Worm (Caenorhabditis elegans) whole organism, L4 larva: ENCODE measurements around the gene gna-1.

Experiments
- T20F7.1 ChIP-seq: fragments of 200-800 bp; sonication (Bioruptor generic); optimal IDR thresholded peaks from 2 replicates; lab custom pipeline; 2018; ENCODE audit warnings: mild to moderate bottlenecking, missing genetic modification characterization, missing compliant biosample characterization
- Y105C5A.15 ChIP-seq: fragments of 200-800 bp; sonication (Bioruptor generic); IDR thresholded peaks from 2 replicates; pipeline ENCODE4 v1.3.6; 2022; ENCODE audit warnings: missing genetic modification characterization, missing compliant biosample characterization
- Y48G9A.11 ChIP-seq: fragments of 200-800 bp; sonication (Bioruptor generic); IDR thresholded peaks from 2 replicates; pipeline ENCODE4 v1.3.6; 2022; ENCODE audit warnings: missing genetic modification reagents, missing genetic modification characterization, missing compliant biosample characterization
- Y5F2A.4 ChIP-seq: fragments of 200-800 bp; sonication (Bioruptor generic); optimal IDR thresholded peaks from 2 replicates; lab custom pipeline; 2018; ENCODE audit warnings: mild to moderate bottlenecking, missing genetic modification characterization, missing compliant biosample characterization
- aha-1 ChIP-seq: fragments of 150-350 bp; peaks from one replicate; lab custom pipeline; 2014; ENCODE audit warnings: missing biosample characterization, missing genetic modification characterization
- arid-1 ChIP-seq: fragments of 200-800 bp; sonication (Bioruptor generic); conservative IDR thresholded peaks from 2 replicates; pipeline ENCODE4 v1.3.6; 2022; ENCODE audit warnings: missing genetic modification reagents, missing genetic modification characterization, missing compliant biosample characterization
- ces-1 ChIP-seq: fragments of 150-350 bp; sonication (generic microtip); optimal IDR thresholded peaks from 4 replicates; lab custom pipeline; 2014; ENCODE audit warnings: missing biosample characterization, missing genetic modification reagents, missing genetic modification characterization
- daf-16 ChIP-seq, 3 experiments: sonication (generic microtip); optimal IDR thresholded peaks; 2 replicates each; lab custom pipeline; 2016 to 2017; ENCODE audit warnings: missing genetic modification characterization in 3 of 3, missing genetic modification reagents in 3 of 3, mild to moderate bottlenecking in 2 of 3, missing compliant biosample characterization in 2 of 3, missing biosample characterization in 1 of 3, moderate library complexity in 1 of 3
- daf-19 ChIP-seq: fragments of 200-800 bp; sonication (Bioruptor generic); conservative IDR thresholded peaks from 2 replicates; pipeline ENCODE4 v1.3.6; 2022; ENCODE audit warnings: missing genetic modification characterization, missing compliant biosample characterization
- dmd-6 ChIP-seq: fragments of 200-800 bp; sonication (Bioruptor generic); IDR thresholded peaks from 2 replicates; pipeline ENCODE4 v1.3.6; 2022; ENCODE audit warnings: missing genetic modification reagents, missing genetic modification characterization, missing compliant biosample characterization
- dpl-1 ChIP-seq: fragments of 150-350 bp; optimal IDR thresholded peaks from 2 replicates; lab custom pipeline; 2014; ENCODE audit warnings: missing biosample characterization, missing genetic modification reagents, missing genetic modification characterization
- dve-1 ChIP-seq: sonication (generic microtip); optimal IDR thresholded peaks from 2 replicates; lab custom pipeline; 2017; ENCODE audit warnings: antibody characterized with exemption, mild to moderate bottlenecking, missing genetic modification characterization, missing compliant biosample characterization; ENCODE audit not compliant: insufficient read depth
- egl-27 ChIP-seq: sonication (generic microtip); optimal IDR thresholded peaks from 3 replicates; lab custom pipeline; 2017; ENCODE audit warnings: missing biosample characterization, missing genetic modification reagents, missing genetic modification characterization
- egl-43 ChIP-seq: fragments of 200-800 bp; sonication (Bioruptor generic); IDR thresholded peaks from 2 replicates; pipeline ENCODE4 v1.3.6; 2022; ENCODE audit warnings: missing genetic modification reagents, missing genetic modification characterization, missing compliant biosample characterization
- fkh-10 ChIP-seq: fragments of 150-350 bp; optimal IDR thresholded peaks from 2 replicates; lab custom pipeline; 2014; ENCODE audit warnings: missing biosample characterization, missing genetic modification reagents, missing genetic modification characterization
- hif-1 ChIP-seq, 2 experiments: sonication (generic microtip); optimal IDR thresholded peaks; 2 replicates each; lab custom pipeline; 2016 to 2017; ENCODE audit warnings: missing compliant biosample characterization in 2 of 2, missing genetic modification characterization in 2 of 2, missing genetic modification reagents in 2 of 2, missing genotype in 2 of 2, mild to moderate bottlenecking in 1 of 2
- hlh-11 ChIP-seq: fragments of 200-800 bp; sonication (Bioruptor generic); optimal IDR thresholded peaks from 2 replicates; lab custom pipeline; 2018; ENCODE audit warnings: mild to moderate bottlenecking, missing genetic modification characterization, missing compliant biosample characterization
- hlh-30 ChIP-seq: sonication (generic microtip); optimal IDR thresholded peaks from 2 replicates; lab custom pipeline; 2017; ENCODE audit warnings: antibody characterized with exemption, mild to moderate bottlenecking, missing genetic modification characterization, missing compliant biosample characterization; ENCODE audit not compliant: insufficient read depth
- hmg-1.1 ChIP-seq: fragments of 200-800 bp; sonication (Bioruptor generic); IDR thresholded peaks from 2 replicates; pipeline ENCODE4 v1.3.6; 2022; ENCODE audit warnings: missing genetic modification reagents, missing genetic modification characterization, missing compliant biosample characterization
- lin-1 ChIP-seq: fragments of 200-800 bp; sonication (Bioruptor generic); IDR thresholded peaks from 2 replicates; pipeline ENCODE4 v1.3.6; 2022; ENCODE audit warnings: missing genetic modification reagents, missing genetic modification characterization, missing compliant biosample characterization
- lin-13 ChIP-seq: fragments of 150-350 bp; optimal IDR thresholded peaks from 2 replicates; lab custom pipeline; 2014; ENCODE audit warnings: missing biosample characterization, missing genetic modification reagents, missing genetic modification characterization
- lin-38 ChIP-seq: fragments of 200-800 bp; sonication (Bioruptor generic); IDR thresholded peaks from 2 replicates; pipeline ENCODE4 v1.3.6; 2022; ENCODE audit warnings: missing genetic modification reagents, missing genetic modification characterization, missing compliant biosample characterization
- lsy-2 ChIP-seq, 2 experiments: fragments of 150-350 bp in 1 of 2; sonication (generic microtip) in 1 of 2; optimal IDR thresholded peaks; 2 replicates each; lab custom pipeline; 2014 to 2017; ENCODE audit warnings: missing biosample characterization in 2 of 2, missing genetic modification characterization in 2 of 2
- mdl-1 ChIP-seq, 2 experiments: fragments of 150-350 bp in 1 of 2; sonication (generic microtip) in 1 of 2; optimal IDR thresholded peaks; 2 replicates each; lab custom pipeline; 2014 to 2017; ENCODE audit warnings: missing biosample characterization in 2 of 2, missing genetic modification characterization in 2 of 2
- mdt-29 ChIP-seq: fragments of 200-800 bp; sonication (Bioruptor generic); IDR thresholded peaks from 2 replicates; pipeline ENCODE4 v1.3.6; 2022; ENCODE audit warnings: missing genetic modification reagents, missing genetic modification characterization, missing compliant biosample characterization
- mep-1 ChIP-seq: fragments of 150-350 bp; sonication (generic microtip); optimal IDR thresholded peaks from 3 replicates; lab custom pipeline; 2014; ENCODE audit warnings: missing biosample characterization, missing genetic modification characterization
- mes-2 ChIP-seq: sonication (generic microtip); optimal IDR thresholded peaks from 2 replicates; lab custom pipeline; 2016; ENCODE audit warnings: missing genotype, mild to moderate bottlenecking, missing genetic modification characterization, missing compliant biosample characterization; ENCODE audit not compliant: poor library complexity, severe bottlenecking
- mxl-3 ChIP-seq: fragments of 200-800 bp; sonication (Bioruptor generic); optimal IDR thresholded peaks from 2 replicates; lab custom pipeline; 2018; ENCODE audit warnings: mild to moderate bottlenecking, missing genetic modification characterization, missing compliant biosample characterization
- nhr-11 ChIP-seq: fragments of 150-350 bp; optimal IDR thresholded peaks from 2 replicates; lab custom pipeline; 2014; ENCODE audit warnings: missing biosample characterization, missing genetic modification characterization
- nhr-25 ChIP-seq: sonication (generic microtip); optimal IDR thresholded peaks from 2 replicates; lab custom pipeline; 2017; ENCODE audit warnings: missing genetic modification characterization, mild to moderate bottlenecking, missing compliant biosample characterization, antibody characterized with exemption, moderate library complexity, borderline replicate concordance; ENCODE audit not compliant: insufficient read depth
- nhr-28 ChIP-seq: fragments of 150-350 bp; optimal IDR thresholded peaks from 2 replicates; lab custom pipeline; 2014; ENCODE audit warnings: missing biosample characterization, missing genetic modification characterization
- nhr-6 ChIP-seq: fragments of 150-350 bp; optimal IDR thresholded peaks from 2 replicates; lab custom pipeline; 2014; ENCODE audit warnings: missing biosample characterization, missing genetic modification characterization
- nhr-77 ChIP-seq: fragments of 150-350 bp; optimal IDR thresholded peaks from 2 replicates; lab custom pipeline; 2014; ENCODE audit warnings: missing biosample characterization, missing genetic modification characterization
- pha-4 ChIP-seq, 2 experiments: fragments of 150-350 bp in 1 of 2; fragments of 200-800 bp in 1 of 2; sonication (Bioruptor generic) in 1 of 2; IDR thresholded peaks in 1 of 2; optimal IDR thresholded peaks in 1 of 2; 2 replicates each; pipeline versions ENCODE4 v1.3.6 to Lab custom; 2014 to 2022; ENCODE audit warnings: missing genetic modification characterization in 2 of 2, missing genetic modification reagents in 2 of 2, missing biosample characterization in 1 of 2, missing compliant biosample characterization in 1 of 2
- pqm-1 ChIP-seq: sonication (generic microtip); optimal IDR thresholded peaks from 2 replicates; lab custom pipeline; 2017; ENCODE audit warnings: missing biosample characterization, missing genetic modification characterization
- rbr-2 ChIP-seq: sonication (generic microtip); optimal IDR thresholded peaks from 2 replicates; lab custom pipeline; 2016; ENCODE audit warnings: missing genotype, missing genetic modification characterization, missing compliant biosample characterization
- spr-1 ChIP-seq: sonication (generic microtip); optimal IDR thresholded peaks from 2 replicates; lab custom pipeline; 2016; ENCODE audit warnings: mild to moderate bottlenecking, missing genetic modification characterization, missing compliant biosample characterization
- unc-130 ChIP-seq: sonication (generic microtip); optimal IDR thresholded peaks from 2 replicates; lab custom pipeline; 2016; ENCODE audit warnings: missing genetic modification reagents, missing genetic modification characterization, missing compliant biosample characterization
- unc-39 ChIP-seq: sonication (generic microtip); optimal IDR thresholded peaks from 2 replicates; lab custom pipeline; 2017; ENCODE audit warnings: missing biosample characterization, missing genetic modification characterization
- unc-62 ChIP-seq, 3 experiments: fragments of 150-350 bp in 1 of 3; sonication (generic microtip); optimal IDR thresholded peaks in 2 of 3; peaks in 1 of 3; 1 replicate in 1 of 3; 2 replicates in 2 of 3; lab custom pipeline; 2014 to 2017; ENCODE audit warnings: missing biosample characterization in 3 of 3, missing genetic modification characterization in 3 of 3, missing genetic modification reagents in 3 of 3, missing genotype in 1 of 3
- ztf-7 ChIP-seq: fragments of 150-350 bp; optimal IDR thresholded peaks from 2 replicates; lab custom pipeline; 2014; ENCODE audit warnings: missing biosample characterization, missing genetic modification characterization

gna-1 gene

ce11 chrV:10361830-10362397 is 42.0 kb upstream of the gna-1 start, which contains the start of gene cash-1:
Gene cash-1 (plus strand): TSS chrV:10362261.
- TF ChIP-seq ces-1 (GFP tag; lab: Kevin White, UChicago): peak; percentile 65
- peak; percentile 80 for TF ChIP-seq dve-1
- TF ChIP-seq Y48G9A.11: no peak
- TF ChIP-seq hif-1 (tag; optimal IDR thresholded peaks at IDR 0.05; lab: Kevin White, UChicago): peak in 1 of 2 experiments; percentile 63
- peak; percentile 45 for TF ChIP-seq pqm-1 (tag; lab: Kevin White, UChicago)
- peak; percentile 89 for TF ChIP-seq mes-2
- TF ChIP-seq mep-1 (tag; lab: Kevin White, UChicago): peak; percentile 66
- TF ChIP-seq nhr-77 (tag; lab: Kevin White, UChicago): peak; percentile 29
- TF ChIP-seq nhr-6 (tag; lab: Kevin White, UChicago): peak; percentile 65
- peak; percentile 81 for TF ChIP-seq dpl-1 (GFP tag; lab: Kevin White, UChicago)
- TF ChIP-seq unc-62 (GFP tag; optimal IDR thresholded peaks at IDR 0.05 in 1 of 2; lab: Kevin White, UChicago): peak in 1 of 2 experiments; percentile 61
- TF ChIP-seq unc-62 (tag; optimal IDR thresholded peaks at IDR 0.05; lab: Kevin White, UChicago): no peak
- peak; percentile 56 for TF ChIP-seq dmd-6
- TF ChIP-seq egl-27 (tag; lab: Kevin White, UChicago): no peak
- peak; percentile 13 for TF ChIP-seq ztf-7 (tag; lab: Kevin White, UChicago)
- TF ChIP-seq T20F7.1 (GFP tag; lab: Kevin White, UChicago): peak; percentile 1
- TF ChIP-seq arid-1: 0 out of 2 replicates have a peak, but pooled peaks have one; percentile 30
- TF ChIP-seq spr-1 (tag; lab: Kevin White, UChicago): no peak
- TF ChIP-seq mdt-29 (GFP tag; lab: Robert Waterston, UW): no peak
- TF ChIP-seq hmg-1.1 (GFP tag; lab: Robert Waterston, UW): peak; percentile 41; the same call in 1 of the 2 replicates
- peak in 1 of 2 experiments; percentile 82 for TF ChIP-seq mdl-1 (tag; optimal IDR thresholded peaks at IDR 0.05; lab: Kevin White, UChicago)
- TF ChIP-seq pha-4 (GFP tag; IDR thresholded peaks at IDR 0.05; lab: Robert Waterston, UW): no peak
- no peak for TF ChIP-seq pha-4 (tag; optimal IDR thresholded peaks at IDR 0.05; lab: Kevin White, UChicago)
- TF ChIP-seq lin-38 (GFP tag; lab: Robert Waterston, UW): peak; percentile 89
- TF ChIP-seq lin-1 (GFP tag; lab: Robert Waterston, UW): 0 out of 2 replicates have a peak, but pooled peaks have one; percentile 33
- peak; percentile 20 for TF ChIP-seq unc-130
- no peak for TF ChIP-seq daf-19
- no peak for TF ChIP-seq unc-39 (tag; lab: Kevin White, UChicago)
- TF ChIP-seq egl-43 (GFP tag; lab: Robert Waterston, UW): 0 out of 2 replicates have a peak, but pooled peaks have one; percentile 21
- peak; percentile 83 for TF ChIP-seq mxl-3
- TF ChIP-seq lsy-2 (tag; optimal IDR thresholded peaks at IDR 0.05; lab: Kevin White, UChicago): peak in 1 of 2 experiments; percentile 72
- TF ChIP-seq nhr-25 (tag; lab: Kevin White, UChicago): peak; percentile 25
- TF ChIP-seq rbr-2 (tag; lab: Kevin White, UChicago): peak; percentile 46
- TF ChIP-seq nhr-28: peak; percentile 38
- TF ChIP-seq hlh-11: peak; percentile 75
- peak; percentile 93 for TF ChIP-seq hlh-30 (tag; lab: Kevin White, UChicago)
- no peak for TF ChIP-seq nhr-11 (tag; lab: Kevin White, UChicago)
- no peak for TF ChIP-seq Y5F2A.4 (GFP tag; lab: Kevin White, UChicago)
- no peak for TF ChIP-seq daf-16 (GFP tag; optimal IDR thresholded peaks at IDR 0.05; lab: Kevin White, UChicago)
- TF ChIP-seq daf-16 (tag; optimal IDR thresholded peaks at IDR 0.05; lab: Kevin White, UChicago): peak; percentile 42
- peak; percentile 66 for TF ChIP-seq lin-13 (GFP tag; lab: Kevin White, UChicago)
- TF ChIP-seq Y105C5A.15: no peak
- peak; percentile 97 for TF ChIP-seq aha-1 (tag; lab: Kevin White, UChicago)
- TF ChIP-seq fkh-10 (GFP tag; lab: Kevin White, UChicago): peak; percentile 6
